Fruit fly (Drosophila melanogaster) whole organism, embryonic: Measurements from ENCODE around the gene Ada1-1.
A peak's percentile ranks its signal among the peaks of the same experiment; 100 is the strongest.

Experiments used
- ATbp ChIP-seq: fragments of 200-800 bp; sonication (Bioruptor generic); optimal IDR thresholded peaks from 2 replicates; lab custom pipeline; 2017; ENCODE audit warnings: missing biosample characterization, mild to moderate bottlenecking, missing genetic modification characterization, missing genetic modification reagents
- Antp ChIP-seq: fragments of 200-800 bp; sonication (Bioruptor generic); optimal IDR thresholded peaks from 3 replicates; lab custom pipeline; 2016; ENCODE audit warnings: missing biosample characterization, missing genetic modification characterization
- CG10147 ChIP-seq: fragments of 200-800 bp; sonication (Bioruptor generic); optimal IDR thresholded peaks from 2 replicates; lab custom pipeline; 2019; ENCODE audit warnings: missing biosample characterization, mild to moderate bottlenecking, missing genetic modification characterization, moderate library complexity
- CG10654 ChIP-seq: fragments of 200-800 bp; sonication (Bioruptor generic); optimal IDR thresholded peaks from 2 replicates; lab custom pipeline; 2016; ENCODE audit warnings: missing biosample characterization, missing genetic modification characterization
- CG12219 ChIP-seq: fragments of 200-800 bp; sonication (Bioruptor generic); optimal IDR thresholded peaks from 3 replicates; lab custom pipeline; 2018; ENCODE audit warnings: missing biosample characterization, mild to moderate bottlenecking, missing genetic modification characterization
- CG14965 ChIP-seq: fragments of 200-800 bp; sonication (Bioruptor generic); optimal IDR thresholded peaks from 2 replicates; lab custom pipeline; 2016; ENCODE audit warnings: missing biosample characterization, missing genetic modification characterization, borderline replicate concordance
- CG1529 ChIP-seq: fragments of 200-800 bp; sonication (Bioruptor generic); optimal IDR thresholded peaks from 3 replicates; lab custom pipeline; 2018; ENCODE audit warnings: missing biosample characterization, missing genetic modification characterization
- CG2116 ChIP-seq: fragments of 200-800 bp; sonication (Bioruptor generic); optimal IDR thresholded peaks from 3 replicates; lab custom pipeline; 2018; ENCODE audit warnings: missing biosample characterization, mild to moderate bottlenecking, missing genetic modification characterization
- CG2202 ChIP-seq: fragments of 200-800 bp; sonication (Bioruptor generic); optimal IDR thresholded peaks from 2 replicates; lab custom pipeline; 2018; ENCODE audit warnings: missing biosample characterization, mild to moderate bottlenecking, missing genetic modification characterization
- CG2712 ChIP-seq: fragments of 200-800 bp; optimal IDR thresholded peaks from 3 replicates; lab custom pipeline; 2019; ENCODE audit warnings: missing biosample characterization, mild to moderate bottlenecking, missing genetic modification characterization, moderate library complexity
- CG3163 ChIP-seq: fragments of 200-800 bp; sonication (Bioruptor generic); optimal IDR thresholded peaks from 3 replicates; lab custom pipeline; 2016; ENCODE audit warnings: missing biosample characterization, missing genetic modification characterization
- CG34376 ChIP-seq: fragments of 200-800 bp; sonication (Bioruptor generic); optimal IDR thresholded peaks from 2 replicates; lab custom pipeline; 2018; ENCODE audit warnings: missing biosample characterization, mild to moderate bottlenecking, missing genetic modification characterization
- CG6765 ChIP-seq: fragments of 200-800 bp; sonication (Bioruptor generic); optimal IDR thresholded peaks from 3 replicates; lab custom pipeline; 2017; ENCODE audit warnings: missing biosample characterization, mild to moderate bottlenecking, missing genetic modification characterization
- CG6813 ChIP-seq: fragments of 200-800 bp; sonication (Bioruptor generic); optimal IDR thresholded peaks from 2 replicates; lab custom pipeline; 2017; ENCODE audit warnings: missing biosample characterization, missing genetic modification characterization, mild to moderate bottlenecking, moderate library complexity, missing genetic modification reagents
- CG7271 ChIP-seq: fragments of 200-800 bp; sonication (Bioruptor generic); optimal IDR thresholded peaks from 2 replicates; lab custom pipeline; 2018; ENCODE audit warnings: missing biosample characterization, mild to moderate bottlenecking, missing genetic modification characterization, moderate library complexity
- Chrac-16 ChIP-seq: fragments of 200-800 bp; sonication (Bioruptor generic); optimal IDR thresholded peaks from 3 replicates; lab custom pipeline; 2016; ENCODE audit warnings: missing biosample characterization, missing genetic modification characterization
- Dek ChIP-seq: fragments of 200-800 bp; sonication (Bioruptor generic); optimal IDR thresholded peaks from 3 replicates; lab custom pipeline; 2019; ENCODE audit warnings: missing biosample characterization, mild to moderate bottlenecking, missing genetic modification characterization, moderate library complexity
- Drgx ChIP-seq: fragments of 200-800 bp; sonication (Bioruptor generic); IDR thresholded peaks from 2 replicates; pipeline ENCODE4 v1.3.6; 2022; ENCODE audit warnings: missing biosample characterization, missing genetic modification characterization
- HLHmδ ChIP-seq: fragments of 200-800 bp; sonication (Bioruptor generic); optimal IDR thresholded peaks from 2 replicates; lab custom pipeline; 2018; ENCODE audit warnings: missing biosample characterization, mild to moderate bottlenecking, missing genetic modification characterization, moderate library complexity
- HmgD ChIP-seq: fragments of 200-800 bp; sonication (Bioruptor generic); optimal IDR thresholded peaks from 3 replicates; lab custom pipeline; 2016; ENCODE audit warnings: missing biosample characterization, missing genetic modification characterization
- Max ChIP-seq: fragments of 200-800 bp; sonication (Bioruptor generic); optimal IDR thresholded peaks from 2 replicates; lab custom pipeline; 2016; ENCODE audit warnings: missing biosample characterization, mild to moderate bottlenecking, missing genetic modification characterization
- Med ChIP-seq: fragments of 200-800 bp; sonication (Bioruptor generic); peaks from one replicate; lab custom pipeline; 2016; ENCODE audit warnings: missing biosample characterization, missing genetic modification characterization, mild to moderate bottlenecking, inconsistent platforms, moderate library complexity
- Myb ChIP-seq: fragments of 200-800 bp; sonication (Bioruptor generic); optimal IDR thresholded peaks from 2 replicates; lab custom pipeline; 2016; ENCODE audit warnings: missing biosample characterization, missing genetic modification characterization
- Optix ChIP-seq: fragments of 200-800 bp; sonication (Bioruptor generic); IDR thresholded peaks from 3 replicates; pipeline ENCODE4 v1.3.6; 2022; ENCODE audit warnings: missing biosample characterization, missing genetic modification characterization
- PHDP ChIP-seq: fragments of 200-800 bp; sonication (Bioruptor generic); optimal IDR thresholded peaks from 3 replicates; lab custom pipeline; 2018; ENCODE audit warnings: missing biosample characterization, mild to moderate bottlenecking, missing genetic modification characterization, moderate library complexity
- Usf ChIP-seq: fragments of 200-800 bp; sonication (Bioruptor generic); optimal IDR thresholded peaks from 2 replicates; lab custom pipeline; 2017; ENCODE audit warnings: missing genotype, missing biosample characterization, missing genetic modification characterization
- abd-A ChIP-seq: fragments of 200-800 bp; sonication (Bioruptor generic); optimal IDR thresholded peaks from 3 replicates; lab custom pipeline; 2019; ENCODE audit warnings: missing biosample characterization, mild to moderate bottlenecking, missing genetic modification characterization, moderate library complexity
- aop ChIP-seq: fragments of 200-800 bp; sonication (Bioruptor generic); IDR thresholded peaks from 2 replicates; pipeline ENCODE4 v1.3.6; 2022; ENCODE audit warnings: missing biosample characterization, missing genetic modification characterization
- ash1 ChIP-seq: fragments of 200-800 bp; sonication (Bioruptor generic); optimal IDR thresholded peaks from 2 replicates; lab custom pipeline; 2018; ENCODE audit warnings: missing biosample characterization, mild to moderate bottlenecking, missing genetic modification characterization
- az2 ChIP-seq: fragments of 200-800 bp; sonication (Bioruptor generic); optimal IDR thresholded peaks from 3 replicates; lab custom pipeline; 2016; ENCODE audit warnings: missing biosample characterization, missing genetic modification characterization
- corto ChIP-seq: fragments of 200-800 bp; sonication (Bioruptor generic); optimal IDR thresholded peaks from 2 replicates; lab custom pipeline; 2016; ENCODE audit warnings: missing biosample characterization, mild to moderate bottlenecking, missing genetic modification characterization, moderate library complexity
- crol ChIP-seq: fragments of 200-800 bp; sonication (Bioruptor generic); IDR thresholded peaks from 2 replicates; pipeline ENCODE4 v1.3.6; 2022; ENCODE audit warnings: missing biosample characterization, missing genetic modification characterization
- emc ChIP-seq: fragments of 200-800 bp; sonication (Bioruptor generic); optimal IDR thresholded peaks from 2 replicates; lab custom pipeline; 2016; ENCODE audit warnings: missing biosample characterization, missing genetic modification characterization
- fd96Cb ChIP-seq: fragments of 200-800 bp; sonication (Bioruptor generic); optimal IDR thresholded peaks from 2 replicates; lab custom pipeline; 2018; ENCODE audit warnings: missing biosample characterization, mild to moderate bottlenecking, missing genetic modification characterization, moderate library complexity
- gem ChIP-seq: fragments of 200-800 bp; sonication (Bioruptor generic); optimal IDR thresholded peaks from 2 replicates; lab custom pipeline; 2019; ENCODE audit warnings: missing biosample characterization, mild to moderate bottlenecking, missing genetic modification characterization, moderate library complexity
- gsb-n ChIP-seq: fragments of 200-800 bp; sonication (Bioruptor generic); optimal IDR thresholded peaks from 3 replicates; lab custom pipeline; 2018; ENCODE audit warnings: missing biosample characterization, mild to moderate bottlenecking, missing genetic modification characterization
- ham ChIP-seq: fragments of 200-800 bp; sonication (Bioruptor generic); IDR thresholded peaks from 2 replicates; pipeline ENCODE4 v1.3.6; 2022; ENCODE audit warnings: missing biosample characterization, missing genetic modification characterization
- hth ChIP-seq: fragments of >200 bp; optimal IDR thresholded peaks from 2 replicates; lab custom pipeline; 2017; ENCODE audit warnings: inconsistent platforms
- knrl ChIP-seq: fragments of 200-800 bp; sonication (Bioruptor generic); IDR thresholded peaks from 3 replicates; pipeline ENCODE4 v1.3.6; 2022; ENCODE audit warnings: missing biosample characterization, missing genetic modification characterization; ENCODE audit not compliant: partially characterized antibody
- mirr ChIP-seq: fragments of 200-800 bp; sonication (Bioruptor generic); optimal IDR thresholded peaks from 3 replicates; lab custom pipeline; 2018; ENCODE audit warnings: missing biosample characterization, mild to moderate bottlenecking, missing genetic modification characterization
- pho ChIP-seq: fragments of 200-800 bp; sonication (Bioruptor generic); optimal IDR thresholded peaks from 2 replicates; lab custom pipeline; 2016; ENCODE audit warnings: missing biosample characterization, missing genetic modification characterization
- sc ChIP-seq, 3 experiments: fragments of >200 bp in 2 of 3; fragments of 200-800 bp in 1 of 3; sonication (Bioruptor generic) in 1 of 3; optimal IDR thresholded peaks; 2 replicates in 2 of 3; 3 replicates in 1 of 3; lab custom pipeline; 2017; ENCODE audit warnings: mild to moderate bottlenecking in 1 of 3, missing biosample characterization in 1 of 3, missing genetic modification characterization in 1 of 3, missing genetic modification reagents in 1 of 3
- seq ChIP-seq: fragments of 200-800 bp; sonication (Bioruptor generic); IDR thresholded peaks from 2 replicates; pipeline ENCODE4 v1.3.6; 2022; ENCODE audit warnings: missing biosample characterization, missing genetic modification characterization
- tin ChIP-seq: fragments of 200-800 bp; sonication (Bioruptor generic); optimal IDR thresholded peaks from 3 replicates; lab custom pipeline; 2016; ENCODE audit warnings: missing biosample characterization, missing genetic modification characterization
- trh ChIP-seq: fragments of 200-800 bp; sonication (Bioruptor generic); optimal IDR thresholded peaks from 2 replicates; lab custom pipeline; 2016; ENCODE audit warnings: missing biosample characterization, missing genetic modification characterization
- unc-4 ChIP-seq: fragments of 200-800 bp; sonication (Bioruptor generic); IDR thresholded peaks from 2 replicates; pipeline ENCODE4 v1.3.6; 2022; ENCODE audit warnings: missing biosample characterization, missing genetic modification characterization; ENCODE audit not compliant: partially characterized antibody
- vnd ChIP-seq: fragments of 200-800 bp; sonication (Bioruptor generic); IDR thresholded peaks from 3 replicates; pipeline ENCODE4 v1.3.6; 2022; ENCODE audit warnings: missing biosample characterization, missing genetic modification characterization; ENCODE audit not compliant: partially characterized antibody
- wdn ChIP-seq: fragments of 200-800 bp; sonication (Bioruptor generic); IDR thresholded peaks from 2 replicates; pipeline ENCODE4 v1.3.6; 2022; ENCODE audit warnings: missing biosample characterization, missing genetic modification characterization

Gene Ada1-1

DNA sequence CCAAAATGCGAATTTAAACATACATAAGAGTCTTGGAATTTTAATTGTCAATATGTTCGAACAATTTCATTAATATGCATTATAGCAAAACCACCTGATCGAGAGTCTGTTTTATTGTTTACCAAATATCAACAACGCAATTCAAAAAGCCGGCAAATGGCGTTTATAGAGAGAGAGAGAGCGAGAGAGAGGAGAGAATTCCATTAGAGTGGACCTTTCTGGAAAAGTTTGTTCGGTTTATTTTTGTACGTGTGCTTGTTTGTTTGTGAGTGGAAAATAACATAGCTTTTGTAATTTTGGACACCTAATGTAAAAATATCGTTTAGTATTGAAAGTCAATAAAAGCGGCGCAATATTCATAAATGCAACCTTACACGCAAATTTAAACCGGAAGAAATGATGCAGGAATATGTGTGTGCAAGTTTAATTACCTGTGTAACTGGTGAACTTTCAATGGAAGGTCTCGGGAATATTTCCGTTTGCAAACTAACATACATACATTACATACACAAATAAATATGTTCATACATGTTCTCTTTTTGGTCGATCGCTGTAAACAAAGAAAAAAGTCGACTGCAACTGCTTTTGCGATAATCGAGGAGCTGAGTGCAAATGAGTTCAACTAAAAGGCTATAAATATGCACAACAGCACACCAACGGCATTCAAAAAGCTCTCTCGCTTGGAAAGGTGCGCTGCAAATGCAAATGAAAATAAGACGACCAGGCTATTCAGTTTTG, 48.2 kb downstream of the Ada1-1 start, which contains the start of gene CG6785 (continued):
- peak; percentile 91 for TF ChIP-seq CG34376 (GFP tag; lab: Kevin White, UChicago)
- TF ChIP-seq Dek: peak; percentile 72
- TF ChIP-seq Usf (GFP tag; lab: Kevin White, UChicago): no peak
- no peak for TF ChIP-seq hth (lab: Kevin White, UChicago)
- TF ChIP-seq CG10147 (GFP tag; lab: Kevin White, UChicago): peak; percentile 52
- TF ChIP-seq CG6765 (GFP tag; lab: Kevin White, UChicago): peak; percentile 84
- TF ChIP-seq seq: peak; percentile 77; the same call in 1 of the 2 replicates
- no peak for TF ChIP-seq Optix
- TF ChIP-seq Drgx (GFP tag; lab: Robert Waterston, UW): peak; percentile 84
- peak; percentile 88 for TF ChIP-seq CG12219
- peak; percentile 89 for TF ChIP-seq PHDP (tag; lab: Kevin White, UChicago)
- TF ChIP-seq CG2712 (tag; lab: Kevin White, UChicago): peak; percentile 70
- TF ChIP-seq abd-A (tag; lab: Kevin White, UChicago): peak; percentile 89
- no peak for TF ChIP-seq sc (optimal IDR thresholded peaks at IDR 0.05; lab: Kevin White, UChicago)
- peak; percentile 79 for TF ChIP-seq sc (GFP tag; optimal IDR thresholded peaks at IDR 0.05; lab: Kevin White, UChicago)
- TF ChIP-seq wdn (GFP tag; lab: Robert Waterston, UW): peak; percentile 59; the same call in 1 of the 2 replicates
- peak; percentile 81 for TF ChIP-seq gem (tag; lab: Kevin White, UChicago)
- TF ChIP-seq Chrac-16 (GFP tag; lab: Kevin White, UChicago): peak; percentile 19
- peak; percentile 71 for TF ChIP-seq HLHmδ (GFP tag; lab: Kevin White, UChicago)
- TF ChIP-seq ham: no peak
- TF ChIP-seq crol (GFP tag; lab: Robert Waterston, UW): no peak
- peak; percentile 96 for TF ChIP-seq CG6813
- peak; percentile 86 for TF ChIP-seq trh
- peak; percentile 56 for TF ChIP-seq fd96Cb (tag; lab: Kevin White, UChicago)
- peak; percentile 72 for TF ChIP-seq CG3163 (GFP tag; lab: Kevin White, UChicago)
- TF ChIP-seq ATbp: peak; percentile 98
- peak; percentile 81 for TF ChIP-seq mirr (GFP tag; lab: Kevin White, UChicago)
- peak; percentile 72 for TF ChIP-seq az2 (GFP tag; lab: Kevin White, UChicago)
- peak; percentile 56 for TF ChIP-seq Max (GFP tag; lab: Kevin White, UChicago)
- peak; percentile 18 for TF ChIP-seq HmgD (GFP tag; lab: Kevin White, UChicago)
- TF ChIP-seq gsb-n (tag; lab: Kevin White, UChicago): peak; percentile 88
- peak; percentile 62 for TF ChIP-seq Antp (GFP tag; lab: Kevin White, UChicago)
- peak; percentile 18 for TF ChIP-seq CG7271 (tag; lab: Kevin White, UChicago)
- TF ChIP-seq Myb (GFP tag; lab: Kevin White, UChicago): peak; percentile 60
- peak; percentile 89 for TF ChIP-seq CG1529 (GFP tag; lab: Kevin White, UChicago)
- TF ChIP-seq tin (GFP tag; lab: Kevin White, UChicago): peak; percentile 56
- TF ChIP-seq Med (GFP tag; lab: Kevin White, UChicago): peak; percentile 96
- TF ChIP-seq pho: peak; percentile 76
- no peak for TF ChIP-seq emc
- no peak for TF ChIP-seq aop (GFP tag; lab: Robert Waterston, UW)
- no peak for TF ChIP-seq vnd (GFP tag; lab: Robert Waterston, UW)
- TF ChIP-seq corto (GFP tag; lab: Kevin White, UChicago): peak; percentile 69
- TF ChIP-seq CG2202 (tag; lab: Kevin White, UChicago): peak; percentile 92
- peak; percentile 79 for TF ChIP-seq CG2116
- TF ChIP-seq CG14965: peak; percentile 78
- peak; percentile 72 for TF ChIP-seq CG10654
- 0 out of 2 replicates have a peak, but pooled peaks have one; percentile 17 for TF ChIP-seq unc-4 (GFP tag; lab: Robert Waterston, UW)
- TF ChIP-seq ash1: peak; percentile 78
- no peak for TF ChIP-seq knrl
